Worm (Caenorhabditis elegans): Measurements from ENCODE around the gene fask-1.

The fask-1 gene

ce11 chrIV:13100415-13100814, at the start of gene fask-1:
fask-1 (plus strand) TSS chrIV:13100715.
- no peak for TF ChIP-seq F10B5.3 (tag; optimal IDR thresholded peaks at IDR 0.05)
- TF ChIP-seq lin-38 (GFP tag; IDR thresholded peaks at IDR 0.05), result 0 out of 2 replicates have a peak, but pooled peaks have one; percentile 39

DNA sequence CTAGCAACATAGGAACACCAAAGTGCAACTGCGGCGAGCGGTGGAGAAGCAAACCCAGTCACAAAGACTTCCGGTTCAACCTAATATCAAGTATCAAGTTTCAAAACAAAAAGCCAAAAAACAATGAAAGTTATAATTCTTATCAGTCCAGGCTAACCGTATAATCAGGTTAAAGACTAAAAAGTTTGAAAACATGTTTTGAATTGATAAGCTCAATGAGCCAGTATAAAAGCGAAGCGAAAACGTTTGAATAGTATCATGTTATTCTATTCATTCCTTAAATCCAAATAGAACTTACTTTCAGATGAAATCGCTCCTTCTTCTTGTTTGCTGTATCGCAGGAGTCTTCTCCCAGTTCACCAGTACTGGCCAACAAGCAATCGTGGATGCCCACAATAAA, 49.4 kb upstream of the fask-1 start, which contains the start of gene scl-11:
Gene scl-11 (plus strand): TSS at position 301 of the 400 bp plus-strand sequence.
- no peak for TF ChIP-seq F44E2.7 (GFP tag; IDR thresholded peaks at IDR 0.05)
- no peak for TF ChIP-seq T20F7.1 (GFP tag; optimal IDR thresholded peaks at IDR 0.05)
- TF ChIP-seq ceh-20 (GFP tag; IDR thresholded peaks at IDR 0.05), result no peak
- no peak for TF ChIP-seq zag-1 (tag; optimal IDR thresholded peaks at IDR 0.05)
- no peak for TF ChIP-seq F49E8.2 (tag; optimal IDR thresholded peaks at IDR 0.05; ENCODE audit: borderline replicate concordance)
- no peak for TF ChIP-seq dmd-6 (GFP tag; IDR thresholded peaks at IDR 0.05)
- no peak for TF ChIP-seq ctbp-1 (GFP tag; IDR thresholded peaks at IDR 0.05)

DNA sequence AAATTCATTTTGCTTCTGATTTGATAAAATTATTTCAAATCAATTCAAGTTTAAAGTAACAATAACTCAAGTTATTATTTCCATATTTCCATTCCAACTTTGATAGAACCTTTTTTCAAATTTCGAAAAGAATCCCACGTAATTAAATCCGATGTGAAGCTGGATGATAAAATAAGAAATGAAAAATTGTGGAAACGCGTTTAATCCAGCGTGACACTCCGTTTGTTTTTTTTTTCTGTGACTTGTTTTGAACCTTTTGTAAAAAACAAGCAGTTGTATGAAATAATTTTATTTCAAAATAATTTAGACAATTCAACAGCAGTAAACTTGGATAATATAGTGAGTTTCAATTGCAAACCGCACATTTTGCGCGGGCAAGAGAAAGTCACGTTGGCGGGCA, 47.9 kb upstream of the fask-1 start, which contains the start of gene F49E11.7:
Gene F49E11.7 (plus strand): TSS at position 301 of the 400 bp plus-strand sequence.
- TF ChIP-seq daf-12 (tag; optimal IDR thresholded peaks at IDR 0.05) (no peak), nhr-76 (tag; optimal IDR thresholded peaks at IDR 0.05) (no peak), spr-3 (GFP tag; optimal IDR thresholded peaks at IDR 0.05) (no peak), egl-27 (tag; optimal IDR thresholded peaks at IDR 0.05) (no peak), vab-7 (GFP tag; IDR thresholded peaks at IDR 0.05) (no peak), nhr-111 (GFP tag; optimal IDR thresholded peaks at IDR 0.05) (no peak), Y48G9A.11 (GFP tag; IDR thresholded peaks at IDR 0.05) (no peak), ZK337.2 (GFP tag; IDR thresholded peaks at IDR 0.05) (no peak), mes-2 (tag; optimal IDR thresholded peaks at IDR 0.05; ENCODE audit: poor library complexity, severe bottlenecking) (no peak), ztf-7 (tag; optimal IDR thresholded peaks at IDR 0.05) (no peak), nhr-11 (tag; optimal IDR thresholded peaks at IDR 0.05) (no peak), mep-1 (tag; optimal IDR thresholded peaks at IDR 0.05) (no peak), nhr-25 (tag; optimal IDR thresholded peaks at IDR 0.05; ENCODE audit: borderline replicate concordance, insufficient read depth) (no peak), zfp-3 (GFP tag; conservative IDR thresholded peaks at IDR 0.05) (no peak), unc-39 (tag; optimal IDR thresholded peaks at IDR 0.05) (no peak), lin-15B (tag; optimal IDR thresholded peaks at IDR 0.05) (no peak), T20F7.1 (GFP tag; optimal IDR thresholded peaks at IDR 0.05) (no peak), hlh-30 (tag; optimal IDR thresholded peaks at IDR 0.05; ENCODE audit: insufficient read depth) (no peak)

DNA sequence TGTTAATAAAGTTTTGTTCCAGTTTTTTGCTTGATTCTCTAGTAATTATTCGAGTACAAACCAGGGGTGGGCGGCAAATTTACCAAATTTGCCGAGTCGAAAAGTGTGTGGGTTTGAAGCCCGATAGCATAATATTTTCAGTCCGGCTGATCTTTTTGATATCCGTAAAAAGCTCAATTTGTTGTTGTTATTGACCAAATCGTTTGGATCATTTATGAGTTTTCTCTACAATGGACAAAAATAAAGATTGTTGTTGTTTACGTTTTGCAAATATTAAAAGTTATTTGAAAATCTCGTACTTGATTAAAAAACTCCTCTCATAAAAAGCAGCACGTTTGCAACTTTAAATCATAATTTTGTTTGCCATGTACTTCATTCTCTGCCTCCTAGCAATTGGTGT, 44.5 kb upstream of the fask-1 start, which contains the start of gene scl-1:
Gene scl-1 (plus strand): TSS at position 301 of the 400 bp plus-strand sequence.
- TF ChIP-seq ZK337.2 (GFP tag; IDR thresholded peaks at IDR 0.05) (no peak), vab-7 (GFP tag; IDR thresholded peaks at IDR 0.05) (no peak), hlh-11 (tag; optimal IDR thresholded peaks at IDR 0.05) (no peak), Y48G9A.11 (GFP tag; IDR thresholded peaks at IDR 0.05) (no peak), ztf-7 (tag; optimal IDR thresholded peaks at IDR 0.05) (no peak), nhr-28 (tag; optimal IDR thresholded peaks at IDR 0.05) (no peak), F10B5.3 (tag; optimal IDR thresholded peaks at IDR 0.05) (no peak)

DNA sequence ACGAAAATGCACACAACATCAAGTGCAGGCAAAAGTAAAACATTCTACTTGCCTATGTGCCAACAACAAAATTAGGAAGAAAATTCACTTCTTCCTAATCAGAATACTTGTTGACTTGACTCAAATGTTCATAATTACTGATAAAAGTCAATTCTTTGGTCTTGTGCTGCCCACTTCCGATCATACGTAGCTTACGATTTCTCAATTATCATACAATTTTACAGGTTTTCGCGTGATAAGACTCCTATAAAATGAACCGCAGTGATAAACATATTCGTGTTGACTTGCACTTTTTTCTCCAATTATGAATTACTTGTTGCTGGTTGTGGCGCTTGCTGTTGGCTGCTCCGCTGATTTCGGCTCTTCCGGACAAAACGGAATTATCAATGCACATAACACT, 43.1 kb upstream of the fask-1 start, which contains the start of gene scl-2:
Gene scl-2 (plus strand): TSS at position 293 of the 400 bp plus-strand sequence.
- TF ChIP-seq daf-8 (GFP tag; IDR thresholded peaks at IDR 0.05) (no peak), lir-3 (tag; optimal IDR thresholded peaks at IDR 0.05) (no peak), ceh-44 (GFP tag; IDR thresholded peaks at IDR 0.05) (no peak), ceh-82 (tag; optimal IDR thresholded peaks at IDR 0.05) (no peak), hlh-11 (tag; optimal IDR thresholded peaks at IDR 0.05) (peak; percentile 87), aha-1 (tag) (peak; percentile 63), daf-16 (GFP tag; optimal IDR thresholded peaks at IDR 0.05) (no peak), daf-16 (tag; optimal IDR thresholded peaks at IDR 0.05) (peak; percentile 99), nhr-77 (tag; optimal IDR thresholded peaks at IDR 0.05) (peak; percentile 95), hlh-30 (tag; optimal IDR thresholded peaks at IDR 0.05; ENCODE audit: insufficient read depth) (peak; percentile 70), egl-43 (GFP tag; IDR thresholded peaks at IDR 0.05) (no peak), pqm-1 (tag; optimal IDR thresholded peaks at IDR 0.05) (peak; percentile 99), nhr-6 (tag; optimal IDR thresholded peaks at IDR 0.05) (peak; percentile 74), ceh-32 (tag; optimal IDR thresholded peaks at IDR 0.05; ENCODE audit: poor library complexity) (no peak), php-3 (GFP tag; IDR thresholded peaks at IDR 0.05) (peak; percentile 87), gei-8 (GFP tag; optimal IDR thresholded peaks at IDR 0.05) (no peak), nhr-41 (GFP tag; IDR thresholded peaks at IDR 0.05) (no peak), pha-4 (GFP tag; IDR thresholded peaks at IDR 0.05) (no peak), pha-4 (tag; optimal IDR thresholded peaks at IDR 0.05) (no peak)

Data from whole organism, L4 larva.